Fruit fly (Drosophila melanogaster) whole organism, embryonic: ENCODE data around the gene CG7164.

ENCODE experiments used
- Hsf ChIP-seq: fragments of 200-800 bp; sonication (Bioruptor generic); optimal IDR thresholded peaks from 3 replicates; lab custom pipeline; 2016; ENCODE audit warnings: missing biosample characterization, missing genetic modification characterization
- row ChIP-seq: fragments of 200-800 bp; sonication (Bioruptor generic); IDR thresholded peaks from 3 replicates; pipeline ENCODE4 v1.3.6; 2022; ENCODE audit warnings: missing biosample characterization, missing genetic modification characterization

- TF ChIP-seq Hsf (GFP tag; lab: Kevin White, UChicago) (no peak), row (GFP tag; lab: Robert Waterston, UW) (no peak)
Observed at dm6 chr2L:7779785-7780184, 1.5 kb upstream of the CG7164 start, which contains the start of gene Uro.
